Fruit fly (Drosophila melanogaster): ENCODE data around the gene vari.

Gene vari

dm6 chr2L:20831060-20831459, 34.2 kb upstream of the vari start, which contains the start of gene CG31674:
Gene CG31674 (plus strand): TSS chr2L:20831262.
- TF ChIP-seq CG9948 (tag; optimal IDR thresholded peaks at IDR 0.05) (no peak), Ets98B (GFP tag; IDR thresholded peaks at IDR 0.05) (no peak), CG4496 (GFP tag; IDR thresholded peaks at IDR 0.05) (no peak), CG34367 (tag; optimal IDR thresholded peaks at IDR 0.05) (no peak), fd96Ca (GFP tag; IDR thresholded peaks at IDR 0.05) (no peak), CG13204 (GFP tag; optimal IDR thresholded peaks at IDR 0.05) (no peak), CG10348 (GFP tag; IDR thresholded peaks at IDR 0.05) (no peak), CG17806 (tag; optimal IDR thresholded peaks at IDR 0.05) (no peak), Pif1B (GFP tag; optimal IDR thresholded peaks at IDR 0.05) (no peak), CG32121 (GFP tag; IDR thresholded peaks at IDR 0.05) (no peak), Snoo (tag; optimal IDR thresholded peaks at IDR 0.05) (no peak), CG12605 (GFP tag; IDR thresholded peaks at IDR 0.05) (no peak), EcR (GFP tag; optimal IDR thresholded peaks at IDR 0.05) (no peak), D1 (tag; optimal IDR thresholded peaks at IDR 0.05) (no peak), rn (GFP tag; IDR thresholded peaks at IDR 0.05) (no peak)

- TF ChIP-seq Ets98B (GFP tag; IDR thresholded peaks at IDR 0.05) (no peak), rn (GFP tag; IDR thresholded peaks at IDR 0.05) (no peak), Pif1B (GFP tag; optimal IDR thresholded peaks at IDR 0.05) (no peak), CG8301 (tag; optimal IDR thresholded peaks at IDR 0.05) (no peak), CG4496 (GFP tag; IDR thresholded peaks at IDR 0.05) (peak; percentile 6; the same call in 1 of the 3 replicates)
Observed at dm6 chr2L:20829755-20830396, 33.0 kb upstream of the vari start.

dm6 chr2L:20829309-20829708, 32.5 kb upstream of the vari start, which contains the start of gene CG31673:
Gene CG31673 (plus strand): TSS chr2L:20829609.
- TF ChIP-seq Ets98B (GFP tag; IDR thresholded peaks at IDR 0.05) (no peak), CG13204 (GFP tag; optimal IDR thresholded peaks at IDR 0.05) (no peak), CG34367 (tag; optimal IDR thresholded peaks at IDR 0.05) (no peak), rn (GFP tag; IDR thresholded peaks at IDR 0.05) (no peak), Pif1B (GFP tag; optimal IDR thresholded peaks at IDR 0.05) (no peak), fd96Ca (GFP tag; IDR thresholded peaks at IDR 0.05) (no peak), EcR (GFP tag; optimal IDR thresholded peaks at IDR 0.05) (no peak), CG9948 (tag; optimal IDR thresholded peaks at IDR 0.05) (no peak), CG32121 (GFP tag; IDR thresholded peaks at IDR 0.05) (no peak), CG8301 (tag; optimal IDR thresholded peaks at IDR 0.05) (no peak), Pif1A (GFP tag; optimal IDR thresholded peaks at IDR 0.05) (no peak), CG12605 (GFP tag; IDR thresholded peaks at IDR 0.05) (no peak), gl (tag; optimal IDR thresholded peaks at IDR 0.05) (no peak), CG15710 (tag; optimal IDR thresholded peaks at IDR 0.05) (no peak), D1 (tag; optimal IDR thresholded peaks at IDR 0.05) (no peak), CG8159 (tag; optimal IDR thresholded peaks at IDR 0.05) (no peak), Snoo (tag; optimal IDR thresholded peaks at IDR 0.05) (no peak)

dm6 chr2L:20828701-20829100, 31.9 kb upstream of the vari start:
- TF ChIP-seq CG32121 (GFP tag; IDR thresholded peaks at IDR 0.05) = no peak
- no peak for TF ChIP-seq CG4496 (GFP tag; IDR thresholded peaks at IDR 0.05)
- no peak for TF ChIP-seq CG14655 (GFP tag; optimal IDR thresholded peaks at IDR 0.05)
- no peak for TF ChIP-seq CG13204 (GFP tag; optimal IDR thresholded peaks at IDR 0.05)
- TF ChIP-seq EcR (GFP tag; optimal IDR thresholded peaks at IDR 0.05) = no peak
- TF ChIP-seq CG34367 (tag; optimal IDR thresholded peaks at IDR 0.05) = no peak
- TF ChIP-seq CG10348 (GFP tag; IDR thresholded peaks at IDR 0.05) = no peak
- TF ChIP-seq CG17806 (tag; optimal IDR thresholded peaks at IDR 0.05) = no peak
- TF ChIP-seq rn (GFP tag; IDR thresholded peaks at IDR 0.05) = no peak
- no peak for TF ChIP-seq Ets98B (GFP tag; IDR thresholded peaks at IDR 0.05)
- TF ChIP-seq CG9948 (tag; optimal IDR thresholded peaks at IDR 0.05) = no peak
- no peak for TF ChIP-seq gl (tag; optimal IDR thresholded peaks at IDR 0.05)
- TF ChIP-seq D1 (tag; optimal IDR thresholded peaks at IDR 0.05) = no peak
- TF ChIP-seq Pif1B (GFP tag; optimal IDR thresholded peaks at IDR 0.05) = no peak
- no peak for TF ChIP-seq CG8159 (tag; optimal IDR thresholded peaks at IDR 0.05)
- no peak for TF ChIP-seq Pif1A (GFP tag; optimal IDR thresholded peaks at IDR 0.05)
- TF ChIP-seq CG8301 (tag; optimal IDR thresholded peaks at IDR 0.05) = no peak
- TF ChIP-seq fd96Ca (GFP tag; IDR thresholded peaks at IDR 0.05) = no peak
- no peak for TF ChIP-seq CG15710 (tag; optimal IDR thresholded peaks at IDR 0.05)

dm6 chr2L:20827045-20827444, 30.2 kb upstream of the vari start:
- TF ChIP-seq CG13204 (GFP tag; optimal IDR thresholded peaks at IDR 0.05) = no peak
- no peak for TF ChIP-seq Ets98B (GFP tag; IDR thresholded peaks at IDR 0.05)
- no peak for TF ChIP-seq EcR (GFP tag; optimal IDR thresholded peaks at IDR 0.05)
- TF ChIP-seq CG9948 (tag; optimal IDR thresholded peaks at IDR 0.05) = no peak
- no peak for TF ChIP-seq CG34367 (tag; optimal IDR thresholded peaks at IDR 0.05)
- no peak for TF ChIP-seq D1 (tag; optimal IDR thresholded peaks at IDR 0.05)
- TF ChIP-seq Pif1B (GFP tag; optimal IDR thresholded peaks at IDR 0.05) = no peak
- TF ChIP-seq Pif1A (GFP tag; optimal IDR thresholded peaks at IDR 0.05) = no peak
- TF ChIP-seq gl (tag; optimal IDR thresholded peaks at IDR 0.05) = no peak
- TF ChIP-seq CG8301 (tag; optimal IDR thresholded peaks at IDR 0.05) = no peak
- TF ChIP-seq CG17806 (tag; optimal IDR thresholded peaks at IDR 0.05) = no peak
- no peak for TF ChIP-seq CG12605 (GFP tag; IDR thresholded peaks at IDR 0.05)
- no peak for TF ChIP-seq Snoo (tag; optimal IDR thresholded peaks at IDR 0.05)
- no peak for TF ChIP-seq CG15710 (tag; optimal IDR thresholded peaks at IDR 0.05)
- TF ChIP-seq fd96Ca (GFP tag; IDR thresholded peaks at IDR 0.05) = no peak
- TF ChIP-seq CG4496 (GFP tag; IDR thresholded peaks at IDR 0.05) = no peak
- no peak for TF ChIP-seq CG14655 (GFP tag; optimal IDR thresholded peaks at IDR 0.05)
- TF ChIP-seq CG8159 (tag; optimal IDR thresholded peaks at IDR 0.05) = no peak

DNA sequence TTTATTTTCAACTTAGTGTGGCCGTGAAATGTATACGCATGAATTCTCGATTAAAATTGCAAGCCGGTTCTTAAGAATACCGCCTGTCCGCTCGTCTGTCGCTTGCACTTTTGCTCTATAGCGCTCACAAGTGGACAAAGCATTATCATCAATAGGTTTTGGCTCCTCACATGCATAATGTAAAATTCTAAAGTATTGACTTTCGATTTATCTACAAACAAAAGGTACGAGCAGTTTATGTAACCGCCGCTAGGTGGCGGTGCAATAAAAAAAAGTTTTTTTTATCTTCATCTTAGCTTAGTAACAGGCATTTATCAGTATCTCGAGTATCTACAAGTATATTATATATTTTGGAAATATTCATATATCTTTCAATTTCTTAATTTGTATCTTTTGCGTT, 29.4 kb upstream of the vari start:
- no peak for TF ChIP-seq D1 (tag; optimal IDR thresholded peaks at IDR 0.05)
- TF ChIP-seq CG9948 (tag; optimal IDR thresholded peaks at IDR 0.05) = no peak
- TF ChIP-seq CG4496 (GFP tag; IDR thresholded peaks at IDR 0.05) = no peak
- no peak for TF ChIP-seq CG14655 (GFP tag; optimal IDR thresholded peaks at IDR 0.05)
- no peak for TF ChIP-seq CG12605 (GFP tag; IDR thresholded peaks at IDR 0.05)
- no peak for TF ChIP-seq CG10348 (GFP tag; IDR thresholded peaks at IDR 0.05)
- TF ChIP-seq Pif1A (GFP tag; optimal IDR thresholded peaks at IDR 0.05) = no peak
- TF ChIP-seq CG8159 (tag; optimal IDR thresholded peaks at IDR 0.05) = no peak
- TF ChIP-seq Snoo (tag; optimal IDR thresholded peaks at IDR 0.05) = no peak
- TF ChIP-seq CG17806 (tag; optimal IDR thresholded peaks at IDR 0.05) = no peak
- TF ChIP-seq Ets98B (GFP tag; IDR thresholded peaks at IDR 0.05) = no peak
- TF ChIP-seq gl (tag; optimal IDR thresholded peaks at IDR 0.05) = no peak
- no peak for TF ChIP-seq CG34367 (tag; optimal IDR thresholded peaks at IDR 0.05)
- no peak for TF ChIP-seq CG15710 (tag; optimal IDR thresholded peaks at IDR 0.05)
- no peak for TF ChIP-seq rn (GFP tag; IDR thresholded peaks at IDR 0.05)
- TF ChIP-seq CG8301 (tag; optimal IDR thresholded peaks at IDR 0.05) = no peak
- no peak for TF ChIP-seq EcR (GFP tag; optimal IDR thresholded peaks at IDR 0.05)

All from whole organism, pupa.